Worm (Caenorhabditis elegans): ENCODE measurements around the gene F09E5.3.

Gene F09E5.3

DNA sequence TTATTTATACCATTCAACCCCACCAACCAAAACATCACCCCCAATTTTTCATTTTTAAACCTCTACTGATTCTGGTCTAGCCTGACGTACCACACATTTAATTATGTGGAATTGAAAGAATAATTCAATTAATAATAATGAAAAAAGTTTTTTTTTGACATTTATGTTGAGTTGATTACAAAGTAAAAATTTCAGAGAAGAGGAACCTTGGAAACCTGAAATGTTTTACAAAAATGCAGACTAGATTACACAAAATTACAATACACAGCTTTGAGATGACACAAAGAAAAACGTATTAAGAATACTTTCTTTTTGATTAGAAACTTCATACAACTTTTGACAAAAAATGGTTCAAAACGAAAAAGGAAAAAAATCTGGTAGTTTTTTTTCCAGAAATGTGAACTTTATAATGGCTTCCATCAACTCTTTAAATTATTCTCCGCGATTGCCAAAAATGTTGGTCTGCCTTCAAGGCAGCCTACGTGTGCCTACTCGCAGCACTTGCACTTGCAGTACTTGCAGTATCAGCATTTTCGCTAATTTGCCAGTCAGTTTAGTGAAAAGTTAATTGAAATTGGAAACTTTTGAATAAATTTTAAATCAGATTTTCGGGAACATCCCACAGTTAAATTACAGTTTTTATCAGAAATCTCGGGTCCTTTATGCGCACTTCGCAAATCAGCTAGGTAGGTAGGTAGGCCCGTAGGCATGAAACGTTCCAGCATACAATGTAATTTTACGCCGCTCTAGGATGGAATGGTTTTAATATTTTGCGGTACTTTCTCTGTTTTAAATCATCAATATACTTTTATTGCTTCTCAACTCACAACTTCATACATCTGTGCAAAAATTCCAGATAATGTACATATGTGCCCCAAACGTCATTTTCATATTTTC lies 32.9 kb upstream of the F09E5.3 start:
- TF ChIP-seq B0261.1 (tag; optimal IDR thresholded peaks at IDR 0.05) (no peak), B0035.1 (tag; optimal IDR thresholded peaks at IDR 0.05) (no peak), ceh-40 (GFP tag; IDR thresholded peaks at IDR 0.05) (peak; percentile 64; the same call in 1 of the 2 replicates), snpc-1.1 (tag; optimal IDR thresholded peaks at IDR 0.05; ENCODE audit: insufficient read depth) (no peak), hlh-12 (tag; optimal IDR thresholded peaks at IDR 0.05) (no peak), mel-28 (tag; optimal IDR thresholded peaks at IDR 0.05; ENCODE audit: borderline replicate concordance) (no peak), ceh-79 (tag; optimal IDR thresholded peaks at IDR 0.05) (no peak), madf-6 (GFP tag; IDR thresholded peaks at IDR 0.05) (peak; percentile 17; the same call in 1 of the 2 replicates), lag-1 (GFP tag; IDR thresholded peaks at IDR 0.05) (no peak), hsf-1 (GFP tag; IDR thresholded peaks at IDR 0.05) (no peak), attf-5 (GFP tag; optimal IDR thresholded peaks at IDR 0.05) (no peak), ceh-27 (GFP tag; optimal IDR thresholded peaks at IDR 0.05) (no peak), F22D6.2 (tag; optimal IDR thresholded peaks at IDR 0.05) (no peak), egl-18 (GFP tag; IDR thresholded peaks at IDR 0.05) (no peak), pbrm-1 (GFP tag; IDR thresholded peaks at IDR 0.05) (no peak), zfh-2 (GFP tag; conservative IDR thresholded peaks at IDR 0.05) (no peak), mes-4 (tag; optimal IDR thresholded peaks at IDR 0.05) (no peak), B0336.3 (GFP tag; IDR thresholded peaks at IDR 0.05) (no peak), ztf-28 (GFP tag; IDR thresholded peaks at IDR 0.05) (no peak), efl-1 (GFP tag; optimal IDR thresholded peaks at IDR 0.05) (no peak), ztf-6 (GFP tag; IDR thresholded peaks at IDR 0.05) (no peak), F57A8.1 (GFP tag; optimal IDR thresholded peaks at IDR 0.05) (no peak), ama-1 (optimal IDR thresholded peaks at IDR 0.05) (no peak), ama-1 (GFP tag; optimal IDR thresholded peaks at IDR 0.05) (peak in 1 of 2 experiments; percentile 19), K11D2.4 (GFP tag; IDR thresholded peaks at IDR 0.05) (peak; percentile 37; the same call in 1 of the 2 replicates), hmg-20 (GFP tag; IDR thresholded peaks at IDR 0.05) (no peak), nhr-120 (GFP tag; IDR thresholded peaks at IDR 0.05) (no peak), dox-1 (GFP tag; IDR thresholded peaks at IDR 0.05) (peak; percentile 58), ztf-25 (GFP tag; IDR thresholded peaks at IDR 0.05) (no peak), ztf-3 (GFP tag; optimal IDR thresholded peaks at IDR 0.05) (no peak), lir-1 (GFP tag; conservative IDR thresholded peaks at IDR 0.05) (no peak), B0019.2 (GFP tag; conservative IDR thresholded peaks at IDR 0.05) (no peak), ceh-58 (GFP tag; IDR thresholded peaks at IDR 0.05) (no peak), ztf-18 (tag; optimal IDR thresholded peaks at IDR 0.05) (no peak), F55B11.4 (tag; optimal IDR thresholded peaks at IDR 0.05; ENCODE audit: borderline replicate concordance, insufficient read depth) (no peak), repo-1 (tag; optimal IDR thresholded peaks at IDR 0.05) (peak; percentile 28), lin-40 (tag; optimal IDR thresholded peaks at IDR 0.05) (no peak), ekl-4 (GFP tag; IDR thresholded peaks at IDR 0.05) (no peak), chd-7 (tag; optimal IDR thresholded peaks at IDR 0.05) (peak; percentile 37), unc-130 (GFP tag; optimal IDR thresholded peaks at IDR 0.05) (no peak), bed-2 (GFP tag; IDR thresholded peaks at IDR 0.05) (no peak), dpl-1 (GFP tag; optimal IDR thresholded peaks at IDR 0.05) (no peak), K12H6.12 (tag; optimal IDR thresholded peaks at IDR 0.05) (peak; percentile 5), sptf-2 (GFP tag; optimal IDR thresholded peaks at IDR 0.05) (no peak), rcor-1 (GFP tag; IDR thresholded peaks at IDR 0.05) (no peak), attf-6 (GFP tag; IDR thresholded peaks at IDR 0.05) (no peak), Y67H2A.10 (GFP tag; conservative IDR thresholded peaks at IDR 0.05) (no peak), sea-2 (GFP tag; IDR thresholded peaks at IDR 0.05) (no peak), nfya-2 (GFP tag; IDR thresholded peaks at IDR 0.05) (no peak)

All from whole organism, young adult.